Worm (Caenorhabditis elegans): ENCODE measurements around the gene pqn-13.

DNA sequence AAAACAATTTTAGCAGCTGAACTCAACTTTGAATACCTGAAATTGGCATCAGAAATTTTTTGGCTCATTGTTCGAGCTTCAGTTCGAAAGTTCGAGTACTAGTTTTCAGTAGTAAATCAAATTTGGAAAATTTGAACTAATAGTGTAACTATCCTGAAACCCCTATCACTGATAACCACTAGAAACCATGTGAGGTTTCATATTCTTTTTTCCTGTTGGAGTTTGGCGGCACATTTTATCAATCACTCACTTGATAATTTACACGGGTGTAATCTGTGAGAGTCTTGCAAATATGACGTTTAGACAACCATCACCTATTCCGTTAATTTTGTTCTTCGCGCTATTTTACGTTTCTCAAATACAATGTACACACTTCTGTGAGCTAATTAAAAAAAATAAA, 28.6 kb downstream of the pqn-13 start, which contains the start of gene C14C11.4:
- no peak for TF ChIP-seq pha-4 (tag; optimal IDR thresholded peaks at IDR 0.05)
- no peak for TF ChIP-seq lsy-2 (tag; optimal IDR thresholded peaks at IDR 0.05)
- TF ChIP-seq nhr-76 (tag; optimal IDR thresholded peaks at IDR 0.05): no peak
- TF ChIP-seq sptf-1 (tag; optimal IDR thresholded peaks at IDR 0.05): no peak
- no peak for TF ChIP-seq nhr-12 (tag; optimal IDR thresholded peaks at IDR 0.05)
- TF ChIP-seq blmp-1 (tag; optimal IDR thresholded peaks at IDR 0.05): no peak
- no peak for TF ChIP-seq ztf-11 (tag; optimal IDR thresholded peaks at IDR 0.05)
- TF ChIP-seq lin-13 (tag; optimal IDR thresholded peaks at IDR 0.05): no peak
- no peak for TF ChIP-seq bed-3 (GFP tag; optimal IDR thresholded peaks at IDR 0.05)

All from whole organism, mixed stage, embryonic.